Worm (Caenorhabditis elegans) whole organism, L1 larva: Measurements from ENCODE around the gene R05D8.11.

Source experiments
- efl-1 ChIP-seq, 4 experiments: fragments of 150-350 bp; optimal IDR thresholded peaks in 3 of 4; peaks in 1 of 4; 1 replicate in 1 of 4; 2 replicates in 3 of 4; lab custom pipeline; 2014; ENCODE audit warnings: missing biosample characterization in 2 of 4, missing genetic modification characterization in 2 of 4, missing genetic modification reagents in 2 of 4
- elt-3 ChIP-seq, 6 experiments: fragments of 150-350 bp in 1 of 6; sonication (generic microtip); optimal IDR thresholded peaks; 2 replicates each; lab custom pipeline; 2017 to 2018; ENCODE audit warnings: missing biosample characterization in 6 of 6, missing genetic modification characterization in 6 of 6, inconsistent platforms in 1 of 6

ce11 chrV:2738174-2738573, 42.5 kb downstream of the R05D8.11 start, which contains the start of gene srg-56:
- TF ChIP-seq efl-1 (optimal IDR thresholded peaks at IDR 0.05; lab: Kevin White, UChicago) = no peak
- TF ChIP-seq efl-1 (GFP tag; optimal IDR thresholded peaks at IDR 0.05 in 1 of 2; lab: Kevin White, UChicago) = no peak
- TF ChIP-seq elt-3 (tag; optimal IDR thresholded peaks at IDR 0.05; lab: Kevin White, UChicago) = no peak
